Worm (Caenorhabditis elegans) whole organism, L4 larva: ENCODE measurements around the gene F29B9.12.

Experiments used
- D1046.2 ChIP-seq: fragments of 200-800 bp; sonication (Bioruptor generic); IDR thresholded peaks from 2 replicates; pipeline ENCODE4 v1.3.6; 2022; ENCODE audit warnings: missing genetic modification characterization, missing compliant biosample characterization
- F26F4.8 ChIP-seq: fragments of 200-800 bp; sonication (Bioruptor generic); conservative IDR thresholded peaks from 2 replicates; pipeline ENCODE4 v1.3.6; 2022; ENCODE audit warnings: missing genetic modification characterization, missing compliant biosample characterization
- F37D6.2 ChIP-seq: sonication (generic microtip); optimal IDR thresholded peaks from 2 replicates; lab custom pipeline; 2016; ENCODE audit warnings: mild to moderate bottlenecking, missing genetic modification characterization, missing compliant biosample characterization
- F49E8.2 ChIP-seq: sonication (generic microtip); optimal IDR thresholded peaks from 2 replicates; lab custom pipeline; 2016; ENCODE audit warnings: missing compliant biosample characterization, mild to moderate bottlenecking, missing genetic modification characterization, borderline replicate concordance
- T26A8.4 ChIP-seq: fragments of 200-800 bp; sonication (Bioruptor generic); IDR thresholded peaks from 2 replicates; pipeline ENCODE4 v1.3.6; 2022; ENCODE audit warnings: missing genetic modification characterization, missing compliant biosample characterization
- Y48G9A.11 ChIP-seq: fragments of 200-800 bp; sonication (Bioruptor generic); IDR thresholded peaks from 2 replicates; pipeline ENCODE4 v1.3.6; 2022; ENCODE audit warnings: missing genetic modification reagents, missing genetic modification characterization, missing compliant biosample characterization
- Y5F2A.4 ChIP-seq: fragments of 200-800 bp; sonication (Bioruptor generic); optimal IDR thresholded peaks from 2 replicates; lab custom pipeline; 2018; ENCODE audit warnings: mild to moderate bottlenecking, missing genetic modification characterization, missing compliant biosample characterization
- ZK337.2 ChIP-seq: fragments of 200-800 bp; sonication (Bioruptor generic); IDR thresholded peaks from 2 replicates; pipeline ENCODE4 v1.3.6; 2022; ENCODE audit warnings: missing genetic modification reagents, missing genetic modification characterization, missing compliant biosample characterization
- ZK546.5 ChIP-seq, 2 experiments: sonication (generic microtip); optimal IDR thresholded peaks; 2 replicates each; lab custom pipeline; 2017; ENCODE audit warnings: missing biosample characterization in 2 of 2, missing genetic modification characterization in 2 of 2
- arid-1 ChIP-seq: fragments of 200-800 bp; sonication (Bioruptor generic); conservative IDR thresholded peaks from 2 replicates; pipeline ENCODE4 v1.3.6; 2022; ENCODE audit warnings: missing genetic modification reagents, missing genetic modification characterization, missing compliant biosample characterization
- attf-4 ChIP-seq: sonication (generic microtip); optimal IDR thresholded peaks from 3 replicates; lab custom pipeline; 2017; ENCODE audit warnings: missing biosample characterization, missing genetic modification characterization
- ceh-20 ChIP-seq: fragments of 200-800 bp; sonication (Bioruptor generic); IDR thresholded peaks from 2 replicates; pipeline ENCODE4 v1.3.6; 2022; ENCODE audit warnings: missing genetic modification reagents, missing genetic modification characterization, missing compliant biosample characterization
- ceh-28 ChIP-seq: fragments of 150-350 bp; optimal IDR thresholded peaks from 2 replicates; lab custom pipeline; 2014; ENCODE audit warnings: missing biosample characterization, missing genetic modification reagents, missing genetic modification characterization
- ceh-32 ChIP-seq: sonication (generic microtip); optimal IDR thresholded peaks from 2 replicates; lab custom pipeline; 2016; ENCODE audit warnings: mild to moderate bottlenecking, missing genetic modification characterization, missing compliant biosample characterization; ENCODE audit not compliant: poor library complexity
- ces-1 ChIP-seq: fragments of 150-350 bp; sonication (generic microtip); optimal IDR thresholded peaks from 4 replicates; lab custom pipeline; 2014; ENCODE audit warnings: missing biosample characterization, missing genetic modification reagents, missing genetic modification characterization
- cey-2 ChIP-seq: sonication (generic microtip); optimal IDR thresholded peaks from 3 replicates; lab custom pipeline; 2017; ENCODE audit warnings: missing genetic modification characterization, mild to moderate bottlenecking, missing compliant biosample characterization, antibody characterized with exemption, borderline replicate concordance; ENCODE audit not compliant: insufficient read depth
- ctbp-1 ChIP-seq: fragments of 200-800 bp; sonication (Bioruptor generic); IDR thresholded peaks from 2 replicates; pipeline ENCODE4 v1.3.6; 2022; ENCODE audit warnings: missing genetic modification reagents, missing genetic modification characterization, missing compliant biosample characterization
- daf-12 ChIP-seq: fragments of 150-350 bp; optimal IDR thresholded peaks from 2 replicates; lab custom pipeline; 2014; ENCODE audit warnings: missing biosample characterization, missing genetic modification reagents, missing genetic modification characterization
- daf-16 ChIP-seq, 3 experiments: sonication (generic microtip); optimal IDR thresholded peaks; 2 replicates each; lab custom pipeline; 2016 to 2017; ENCODE audit warnings: missing genetic modification characterization in 3 of 3, missing genetic modification reagents in 3 of 3, mild to moderate bottlenecking in 2 of 3, missing compliant biosample characterization in 2 of 3, missing biosample characterization in 1 of 3, moderate library complexity in 1 of 3
- daf-19 ChIP-seq: fragments of 200-800 bp; sonication (Bioruptor generic); conservative IDR thresholded peaks from 2 replicates; pipeline ENCODE4 v1.3.6; 2022; ENCODE audit warnings: missing genetic modification characterization, missing compliant biosample characterization
- daf-8 ChIP-seq: fragments of 200-800 bp; sonication (Bioruptor generic); IDR thresholded peaks from 2 replicates; pipeline ENCODE4 v1.3.6; 2022; ENCODE audit warnings: missing genetic modification characterization, missing compliant biosample characterization
- dmd-8 ChIP-seq: fragments of 200-800 bp; sonication (Bioruptor generic); IDR thresholded peaks from 2 replicates; pipeline ENCODE4 v1.3.6; 2022; ENCODE audit warnings: missing genetic modification characterization, missing compliant biosample characterization
- egl-27 ChIP-seq: sonication (generic microtip); optimal IDR thresholded peaks from 3 replicates; lab custom pipeline; 2017; ENCODE audit warnings: missing biosample characterization, missing genetic modification reagents, missing genetic modification characterization
- hif-1 ChIP-seq, 2 experiments: sonication (generic microtip); optimal IDR thresholded peaks; 2 replicates each; lab custom pipeline; 2016 to 2017; ENCODE audit warnings: missing compliant biosample characterization in 2 of 2, missing genetic modification characterization in 2 of 2, missing genetic modification reagents in 2 of 2, missing genotype in 2 of 2, mild to moderate bottlenecking in 1 of 2
- hmg-1.1 ChIP-seq: fragments of 200-800 bp; sonication (Bioruptor generic); IDR thresholded peaks from 2 replicates; pipeline ENCODE4 v1.3.6; 2022; ENCODE audit warnings: missing genetic modification reagents, missing genetic modification characterization, missing compliant biosample characterization
- lin-29 ChIP-seq: fragments of 200-800 bp; sonication (Bioruptor generic); IDR thresholded peaks from 2 replicates; pipeline ENCODE4 v1.3.6; 2022; ENCODE audit warnings: missing genetic modification reagents, missing genetic modification characterization, missing compliant biosample characterization
- lin-38 ChIP-seq: fragments of 200-800 bp; sonication (Bioruptor generic); IDR thresholded peaks from 2 replicates; pipeline ENCODE4 v1.3.6; 2022; ENCODE audit warnings: missing genetic modification reagents, missing genetic modification characterization, missing compliant biosample characterization
- lin-39 ChIP-seq: fragments of 150-350 bp; optimal IDR thresholded peaks from 2 replicates; lab custom pipeline; 2014; ENCODE audit warnings: missing biosample characterization, missing genetic modification reagents, missing genetic modification characterization
- lir-3 ChIP-seq: sonication (generic microtip); optimal IDR thresholded peaks from 2 replicates; lab custom pipeline; 2016; ENCODE audit warnings: mild to moderate bottlenecking, missing genetic modification characterization, missing compliant biosample characterization
- madf-5 ChIP-seq, 2 experiments: fragments of 200-800 bp; sonication (Bioruptor generic); IDR thresholded peaks; 2 replicates each; pipeline ENCODE4 v1.3.6; 2022; ENCODE audit warnings: missing compliant biosample characterization in 2 of 2, missing genetic modification characterization in 2 of 2
- mdl-1 ChIP-seq, 2 experiments: fragments of 150-350 bp in 1 of 2; sonication (generic microtip) in 1 of 2; optimal IDR thresholded peaks; 2 replicates each; lab custom pipeline; 2014 to 2017; ENCODE audit warnings: missing biosample characterization in 2 of 2, missing genetic modification characterization in 2 of 2
- mes-2 ChIP-seq: sonication (generic microtip); optimal IDR thresholded peaks from 2 replicates; lab custom pipeline; 2016; ENCODE audit warnings: missing genotype, mild to moderate bottlenecking, missing genetic modification characterization, missing compliant biosample characterization; ENCODE audit not compliant: poor library complexity, severe bottlenecking
- nhr-10 ChIP-seq: fragments of 150-350 bp; optimal IDR thresholded peaks from 2 replicates; lab custom pipeline; 2014; ENCODE audit warnings: missing biosample characterization, missing genetic modification characterization
- nhr-237 ChIP-seq: sonication (generic microtip); optimal IDR thresholded peaks from 2 replicates; lab custom pipeline; 2017; ENCODE audit warnings: missing biosample characterization, missing genetic modification characterization
- nhr-28 ChIP-seq: fragments of 150-350 bp; optimal IDR thresholded peaks from 2 replicates; lab custom pipeline; 2014; ENCODE audit warnings: missing biosample characterization, missing genetic modification characterization
- nhr-41 ChIP-seq: fragments of 200-800 bp; sonication (Bioruptor generic); IDR thresholded peaks from 2 replicates; pipeline ENCODE4 v1.3.6; 2022; ENCODE audit warnings: missing genetic modification reagents, missing genetic modification characterization, missing compliant biosample characterization
- nhr-77 ChIP-seq: fragments of 150-350 bp; optimal IDR thresholded peaks from 2 replicates; lab custom pipeline; 2014; ENCODE audit warnings: missing biosample characterization, missing genetic modification characterization
- pha-4 ChIP-seq, 2 experiments: fragments of 150-350 bp in 1 of 2; fragments of 200-800 bp in 1 of 2; sonication (Bioruptor generic) in 1 of 2; IDR thresholded peaks in 1 of 2; optimal IDR thresholded peaks in 1 of 2; 2 replicates each; pipeline versions ENCODE4 v1.3.6 to Lab custom; 2014 to 2022; ENCODE audit warnings: missing genetic modification characterization in 2 of 2, missing genetic modification reagents in 2 of 2, missing biosample characterization in 1 of 2, missing compliant biosample characterization in 1 of 2
- php-3 ChIP-seq: fragments of 200-800 bp; sonication (Bioruptor generic); IDR thresholded peaks from 2 replicates; pipeline ENCODE4 v1.3.6; 2022; ENCODE audit warnings: missing genetic modification reagents, missing genetic modification characterization, missing compliant biosample characterization
- rbr-2 ChIP-seq: sonication (generic microtip); optimal IDR thresholded peaks from 2 replicates; lab custom pipeline; 2016; ENCODE audit warnings: missing genotype, missing genetic modification characterization, missing compliant biosample characterization
- sdz-12 ChIP-seq: fragments of 200-800 bp; sonication (Bioruptor generic); optimal IDR thresholded peaks from 2 replicates; lab custom pipeline; 2018; ENCODE audit warnings: mild to moderate bottlenecking, missing genetic modification characterization, missing compliant biosample characterization
- set-16 ChIP-seq: fragments of 200-800 bp; sonication (Bioruptor generic); IDR thresholded peaks from 2 replicates; pipeline ENCODE4 v1.3.6; 2022; ENCODE audit warnings: missing genetic modification reagents, missing genetic modification characterization, missing compliant biosample characterization
- snpc-4 ChIP-seq: fragments of 150-350 bp; optimal IDR thresholded peaks from 2 replicates; lab custom pipeline; 2014; ENCODE audit warnings: missing biosample characterization, missing genetic modification characterization
- unc-39 ChIP-seq: sonication (generic microtip); optimal IDR thresholded peaks from 2 replicates; lab custom pipeline; 2017; ENCODE audit warnings: missing biosample characterization, missing genetic modification characterization
- unc-62 ChIP-seq, 3 experiments: fragments of 150-350 bp in 1 of 3; sonication (generic microtip); optimal IDR thresholded peaks in 2 of 3; peaks in 1 of 3; 1 replicate in 1 of 3; 2 replicates in 2 of 3; lab custom pipeline; 2014 to 2017; ENCODE audit warnings: missing biosample characterization in 3 of 3, missing genetic modification characterization in 3 of 3, missing genetic modification reagents in 3 of 3, missing genotype in 1 of 3
- zag-1 ChIP-seq: fragments of 150-350 bp; optimal IDR thresholded peaks from 2 replicates; lab custom pipeline; 2014; ENCODE audit warnings: missing biosample characterization, missing genetic modification characterization
- zfp-3 ChIP-seq: fragments of 200-800 bp; sonication (Bioruptor generic); conservative IDR thresholded peaks from 2 replicates; pipeline ENCODE4 v1.3.6; 2022; ENCODE audit warnings: missing genetic modification reagents, missing genetic modification characterization, missing compliant biosample characterization
- zip-2 ChIP-seq: fragments of 150-350 bp; optimal IDR thresholded peaks from 2 replicates; lab custom pipeline; 2014; ENCODE audit warnings: missing biosample characterization, missing genetic modification characterization
- ztf-7 ChIP-seq: fragments of 150-350 bp; optimal IDR thresholded peaks from 2 replicates; lab custom pipeline; 2014; ENCODE audit warnings: missing biosample characterization, missing genetic modification characterization

The F29B9.12 gene

DNA sequence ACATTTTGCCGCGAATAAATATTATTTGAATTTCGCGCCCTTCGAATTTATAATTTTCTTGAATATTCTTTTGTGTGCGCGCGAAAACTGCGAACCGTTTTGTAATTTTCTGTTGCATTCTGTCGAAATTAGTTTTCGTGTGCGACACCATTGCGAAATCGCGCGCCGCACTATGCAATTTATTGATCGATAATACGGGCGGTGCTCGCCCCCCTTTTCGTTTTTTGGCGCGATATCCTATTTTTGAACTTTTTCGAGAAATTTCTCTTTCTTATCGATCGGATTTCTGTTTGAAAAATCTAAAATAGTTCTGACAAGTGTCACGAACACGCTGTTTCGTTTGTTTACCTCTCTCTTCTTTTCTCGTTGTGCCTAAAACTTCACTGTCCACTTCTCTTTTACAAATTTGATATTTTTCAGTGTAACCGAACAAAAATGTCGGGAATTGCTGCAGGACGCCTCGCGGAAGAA is 18.7 kb upstream of the F29B9.12 start, which contains the start of gene ubc-9 (continued):
- TF ChIP-seq ceh-28 (tag; lab: Kevin White, UChicago) (peak; percentile 77), lin-29 (GFP tag; lab: Robert Waterston, UW) (no peak), nhr-28 (tag; lab: Kevin White, UChicago) (peak; percentile 46), arid-1 (GFP tag; lab: Robert Waterston, UW) (peak; percentile 32; the same call in 1 of the 2 replicates), madf-5 (GFP tag; IDR thresholded peaks at IDR 0.05; lab: Robert Waterston, UW) (no peak), ztf-7 (tag; lab: Kevin White, UChicago) (no peak), snpc-4 (no peak), T26A8.4 (peak; percentile 61; the same call in 1 of the 2 replicates), daf-8 (GFP tag; lab: Robert Waterston, UW) (no peak), sdz-12 (GFP tag; lab: Kevin White, UChicago) (no peak), Y48G9A.11 (GFP tag; lab: Robert Waterston, UW) (no peak), egl-27 (tag; lab: Kevin White, UChicago) (no peak), zag-1 (tag; lab: Kevin White, UChicago) (no peak), nhr-10 (no peak), lin-38 (GFP tag; lab: Robert Waterston, UW) (peak; percentile 83), F26F4.8 (no peak), attf-4 (tag; lab: Kevin White, UChicago) (no peak), daf-16 (GFP tag; optimal IDR thresholded peaks at IDR 0.05; lab: Kevin White, UChicago) (no peak), daf-16 (tag; optimal IDR thresholded peaks at IDR 0.05; lab: Kevin White, UChicago) (peak; percentile 44), pha-4 (GFP tag; IDR thresholded peaks at IDR 0.05; lab: Robert Waterston, UW) (no peak; the same call in 1 of the 2 replicates), pha-4 (tag; optimal IDR thresholded peaks at IDR 0.05; lab: Kevin White, UChicago) (no peak), hmg-1.1 (GFP tag; lab: Robert Waterston, UW) (peak; percentile 80), ces-1 (GFP tag; lab: Kevin White, UChicago) (no peak), F49E8.2 (tag; lab: Kevin White, UChicago) (peak; percentile 35), unc-39 (tag; lab: Kevin White, UChicago) (no peak), lin-39 (no peak), mes-2 (tag; lab: Kevin White, UChicago) (peak; percentile 90), nhr-237 (tag; lab: Kevin White, UChicago) (no peak), cey-2 (tag; lab: Kevin White, UChicago) (no peak), mdl-1 (tag; optimal IDR thresholded peaks at IDR 0.05; lab: Kevin White, UChicago) (no peak), lir-3 (tag; lab: Kevin White, UChicago) (no peak), ceh-20 (GFP tag; lab: Robert Waterston, UW) (peak; percentile 61; the same call in 1 of the 2 replicates), zip-2 (tag; lab: Kevin White, UChicago) (no peak), dmd-8 (GFP tag; lab: Robert Waterston, UW) (no peak), unc-62 (GFP tag; optimal IDR thresholded peaks at IDR 0.05 in 1 of 2; lab: Kevin White, UChicago) (no peak), unc-62 (tag; optimal IDR thresholded peaks at IDR 0.05; lab: Kevin White, UChicago) (no peak), ctbp-1 (GFP tag; lab: Robert Waterston, UW) (peak; percentile 56; the same call in 1 of the 2 replicates), F37D6.2 (tag; lab: Kevin White, UChicago) (peak; percentile 49), zfp-3 (GFP tag; lab: Robert Waterston, UW) (no peak), nhr-41 (GFP tag; lab: Robert Waterston, UW) (no peak), rbr-2 (tag; lab: Kevin White, UChicago) (peak; percentile 61), nhr-77 (peak; percentile 47), php-3 (GFP tag; lab: Robert Waterston, UW) (no peak), ZK546.5 (tag; optimal IDR thresholded peaks at IDR 0.05; lab: Kevin White, UChicago) (no peak), ZK337.2 (GFP tag; lab: Robert Waterston, UW) (no peak), daf-12 (tag; lab: Kevin White, UChicago) (no peak), Y5F2A.4 (GFP tag; lab: Kevin White, UChicago) (no peak), set-16 (GFP tag; lab: Robert Waterston, UW) (no peak), daf-19 (GFP tag; lab: Robert Waterston, UW) (no peak), hif-1 (tag; optimal IDR thresholded peaks at IDR 0.05; lab: Kevin White, UChicago) (peak in 1 of 2 experiments; percentile 75), ceh-32 (tag; lab: Kevin White, UChicago) (no peak), D1046.2 (no peak)
